Fruit fly (Drosophila melanogaster): ENCODE results near the gene ck.

ck gene

dm6 chr2L:15007331-15007863, 50.3 kb downstream of the ck start, which contains the start of the genes Ankrd49 and NC2beta:
Ankrd49 (minus strand) TSS chr2L:15007431.
NC2beta (plus strand) TSS chr2L:15007813.
- no peak for TF ChIP-seq CG9948 (tag; optimal IDR thresholded peaks at IDR 0.05)
- no peak for TF ChIP-seq CG15710 (tag; optimal IDR thresholded peaks at IDR 0.05)
- TF ChIP-seq gl (tag; optimal IDR thresholded peaks at IDR 0.05), result no peak
- TF ChIP-seq CG8301 (tag; optimal IDR thresholded peaks at IDR 0.05), result no peak

- TF ChIP-seq CG13204 (GFP tag; optimal IDR thresholded peaks at IDR 0.05), result no peak
Measured at dm6 chr2L:15005505-15005904, 52.2 kb downstream of the ck start, which contains the start of gene DCTN5-p25. DCTN5-p25 (plus strand) TSS chr2L:15005733.

- TF ChIP-seq Ets98B (GFP tag; IDR thresholded peaks at IDR 0.05) (no peak), CG15710 (tag; optimal IDR thresholded peaks at IDR 0.05) (no peak), D1 (tag; optimal IDR thresholded peaks at IDR 0.05) (no peak), CG32121 (GFP tag; IDR thresholded peaks at IDR 0.05) (no peak), CG4496 (GFP tag; IDR thresholded peaks at IDR 0.05) (no peak), CG10348 (GFP tag; IDR thresholded peaks at IDR 0.05) (no peak), rn (GFP tag; IDR thresholded peaks at IDR 0.05) (no peak), CG12605 (GFP tag; IDR thresholded peaks at IDR 0.05) (no peak), Pif1B (GFP tag; optimal IDR thresholded peaks at IDR 0.05) (no peak), gl (tag; optimal IDR thresholded peaks at IDR 0.05) (no peak), CG9948 (tag; optimal IDR thresholded peaks at IDR 0.05) (no peak), CG13204 (GFP tag; optimal IDR thresholded peaks at IDR 0.05) (no peak), fd96Ca (GFP tag; IDR thresholded peaks at IDR 0.05) (no peak), CG17806 (tag; optimal IDR thresholded peaks at IDR 0.05) (no peak), CG34367 (tag; optimal IDR thresholded peaks at IDR 0.05) (no peak)
Measured at dm6 chr2L:15001847-15002246, 55.8 kb downstream of the ck start.

dm6 chr2L:15000360-15000759, 57.3 kb downstream of the ck start:
- TF ChIP-seq CG34367 (tag; optimal IDR thresholded peaks at IDR 0.05), result no peak
- no peak for TF ChIP-seq CG8301 (tag; optimal IDR thresholded peaks at IDR 0.05)

- peak; percentile 16 for TF ChIP-seq CG15710 (tag; optimal IDR thresholded peaks at IDR 0.05)
- no peak for TF ChIP-seq CG13204 (GFP tag; optimal IDR thresholded peaks at IDR 0.05)
- TF ChIP-seq CG12605 (GFP tag; IDR thresholded peaks at IDR 0.05), result 0 out of 2 replicates have a peak, but pooled peaks have one; percentile 27
- TF ChIP-seq CG8159 (tag; optimal IDR thresholded peaks at IDR 0.05), result peak; percentile 4
- no peak for TF ChIP-seq Pif1B (GFP tag; optimal IDR thresholded peaks at IDR 0.05)
- TF ChIP-seq D1 (tag; optimal IDR thresholded peaks at IDR 0.05), result peak; percentile 34
- no peak for TF ChIP-seq Pif1A (GFP tag; optimal IDR thresholded peaks at IDR 0.05)
- peak; percentile 51 for TF ChIP-seq gl (tag; optimal IDR thresholded peaks at IDR 0.05)
- peak; percentile 41 for TF ChIP-seq EcR (GFP tag; optimal IDR thresholded peaks at IDR 0.05)
- TF ChIP-seq CG14655 (GFP tag; optimal IDR thresholded peaks at IDR 0.05), result no peak
- peak; percentile 52; the same call in 1 of the 2 replicates for TF ChIP-seq Ets98B (GFP tag; IDR thresholded peaks at IDR 0.05)
- TF ChIP-seq rn (GFP tag; IDR thresholded peaks at IDR 0.05), result no peak
- no peak for TF ChIP-seq CG9948 (tag; optimal IDR thresholded peaks at IDR 0.05)
- peak; percentile 1 for TF ChIP-seq CG34367 (tag; optimal IDR thresholded peaks at IDR 0.05)
- peak; percentile 70 for TF ChIP-seq CG4496 (GFP tag; IDR thresholded peaks at IDR 0.05)
Measured at dm6 chr2L:14997370-14997769, 60.3 kb downstream of the ck start, which contains the start of gene mol. mol (minus strand) TSS chr2L:14997559.

- TF ChIP-seq rn (GFP tag; IDR thresholded peaks at IDR 0.05) (peak; percentile 91), CG8301 (tag; optimal IDR thresholded peaks at IDR 0.05) (peak; percentile 91), CG4496 (GFP tag; IDR thresholded peaks at IDR 0.05) (peak; percentile 96), Ets98B (GFP tag; IDR thresholded peaks at IDR 0.05) (peak; percentile 91), CG15710 (tag; optimal IDR thresholded peaks at IDR 0.05) (peak; percentile 98), gl (tag; optimal IDR thresholded peaks at IDR 0.05) (peak; percentile 90), CG34367 (tag; optimal IDR thresholded peaks at IDR 0.05) (peak; percentile 94), fd96Ca (GFP tag; IDR thresholded peaks at IDR 0.05) (peak; percentile 90), D1 (tag; optimal IDR thresholded peaks at IDR 0.05) (peak; percentile 96), CG32121 (GFP tag; IDR thresholded peaks at IDR 0.05) (peak; percentile 97), CG13204 (GFP tag; optimal IDR thresholded peaks at IDR 0.05) (peak; percentile 79), Pif1B (GFP tag; optimal IDR thresholded peaks at IDR 0.05) (peak; percentile 92), CG10348 (GFP tag; IDR thresholded peaks at IDR 0.05) (peak; percentile 74; the same call in 1 of the 2 replicates), Snoo (tag; optimal IDR thresholded peaks at IDR 0.05) (peak; percentile 85), CG14655 (GFP tag; optimal IDR thresholded peaks at IDR 0.05) (peak; percentile 91), CG12605 (GFP tag; IDR thresholded peaks at IDR 0.05) (peak; percentile 89), CG17806 (tag; optimal IDR thresholded peaks at IDR 0.05) (peak; percentile 97), CG9948 (tag; optimal IDR thresholded peaks at IDR 0.05) (peak; percentile 96), CG8159 (tag; optimal IDR thresholded peaks at IDR 0.05) (peak; percentile 98), EcR (GFP tag; optimal IDR thresholded peaks at IDR 0.05) (peak; percentile 82), Pif1A (GFP tag; optimal IDR thresholded peaks at IDR 0.05) (peak; percentile 88)
Measured at dm6 chr2L:14995594-14996463, 61.8 kb downstream of the ck start.

Data from whole organism, pupa.